Fruit fly (Drosophila melanogaster): ENCODE data around the gene Uch.

Uch gene

DNA sequence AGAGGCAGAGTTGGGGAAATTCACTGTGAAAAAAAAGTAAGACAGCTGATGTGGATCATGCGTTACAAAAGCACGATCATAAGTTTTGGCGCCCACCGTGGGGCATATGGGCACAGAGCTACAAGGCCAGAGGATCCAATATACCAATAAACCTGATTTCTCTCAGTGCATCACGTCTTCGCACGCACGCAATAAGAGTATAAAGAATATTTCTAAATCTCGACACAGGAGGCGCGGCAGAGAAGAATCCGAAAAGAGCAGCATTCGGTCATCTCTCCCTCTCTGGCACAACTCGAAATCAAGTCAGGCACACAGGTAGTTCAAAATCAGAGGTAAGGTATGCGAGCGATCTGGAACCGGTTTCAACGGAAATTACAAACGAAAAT lies 50.5 kb downstream of the Uch start (continued):
- TF ChIP-seq sens-2 (GFP tag; IDR thresholded peaks at IDR 0.05) (peak; percentile 94), Trl (optimal IDR thresholded peaks at IDR 0.05) (peak; percentile 35 to 38), Trl (GFP tag; optimal IDR thresholded peaks at IDR 0.05) (peak; percentile 81), ci (GFP tag; IDR thresholded peaks at IDR 0.05) (peak; percentile 96), slbo (GFP tag; IDR thresholded peaks at IDR 0.05) (peak; percentile 92), CG14965 (GFP tag; optimal IDR thresholded peaks at IDR 0.05; ENCODE audit: borderline replicate concordance) (peak; percentile 40), Rfx (GFP tag; IDR thresholded peaks at IDR 0.05) (peak; percentile 89), mirr (GFP tag; optimal IDR thresholded peaks at IDR 0.05) (no peak), zen2 (GFP tag; IDR thresholded peaks at IDR 0.05; ENCODE audit: partially characterized antibody) (no peak), CG7963 (GFP tag; IDR thresholded peaks at IDR 0.05; ENCODE audit: partially characterized antibody) (no peak), lmd (GFP tag; IDR thresholded peaks at IDR 0.05) (peak; percentile 92), CG15269 (tag; optimal IDR thresholded peaks at IDR 0.05) (peak; percentile 79), CG3995 (GFP tag; optimal IDR thresholded peaks at IDR 0.05) (peak; percentile 40), Hr78 (GFP tag; optimal IDR thresholded peaks at IDR 0.05) (peak in 1 of 2 experiments; percentile 51), Hr51 (GFP tag; optimal IDR thresholded peaks at IDR 0.05) (peak; percentile 78 to 92), CG33557 (GFP tag; optimal IDR thresholded peaks at IDR 0.05) (peak; percentile 87), dan (GFP tag; IDR thresholded peaks at IDR 0.05) (peak; percentile 96), seq (GFP tag; IDR thresholded peaks at IDR 0.05) (peak; percentile 84), hkb (optimal IDR thresholded peaks at IDR 0.05) (no peak), hkb (GFP tag; IDR thresholded peaks at IDR 0.05) (peak; percentile 91), corto (GFP tag; optimal IDR thresholded peaks at IDR 0.05) (peak; percentile 72), CG4730 (GFP tag; IDR thresholded peaks at IDR 0.05) (peak; percentile 86), CG10431 (GFP tag; optimal IDR thresholded peaks at IDR 0.05) (peak; percentile 74), vvl (GFP tag; IDR thresholded peaks at IDR 0.05) (peak; percentile 96), CG12744 (GFP tag; optimal IDR thresholded peaks at IDR 0.05) (peak; percentile 64), z (GFP tag; IDR thresholded peaks at IDR 0.05) (peak; percentile 79), otp (GFP tag; IDR thresholded peaks at IDR 0.05) (peak; percentile 96), CG31388 (GFP tag; optimal IDR thresholded peaks at IDR 0.05) (peak; percentile 59), prd (optimal IDR thresholded peaks at IDR 0.05) (no peak), prd (GFP tag; IDR thresholded peaks at IDR 0.05) (peak; percentile 98), ato (GFP tag; IDR thresholded peaks at IDR 0.05; ENCODE audit: partially characterized antibody) (no peak), B-H2 (GFP tag; optimal IDR thresholded peaks at IDR 0.05) (no peak), CG2199 (GFP tag; IDR thresholded peaks at IDR 0.05) (peak; percentile 95), CG30431 (GFP tag; optimal IDR thresholded peaks at IDR 0.05) (peak; percentile 95), onecut (GFP tag; IDR thresholded peaks at IDR 0.05) (peak; percentile 87), CG3065 (GFP tag; optimal IDR thresholded peaks at IDR 0.05) (peak; percentile 75), abd-A (tag; optimal IDR thresholded peaks at IDR 0.05) (peak; percentile 15), unc-4 (GFP tag; IDR thresholded peaks at IDR 0.05; ENCODE audit: partially characterized antibody) (no peak), Ets65A (GFP tag) (peak; percentile 99), CG32772 (GFP tag; IDR thresholded peaks at IDR 0.05) (peak; percentile 94), Atf6 (GFP tag; IDR thresholded peaks at IDR 0.05) (peak; percentile 84), CG34422 (GFP tag; IDR thresholded peaks at IDR 0.05) (peak; percentile 94), pita (GFP tag; optimal IDR thresholded peaks at IDR 0.05) (no peak), br (optimal IDR thresholded peaks at IDR 0.05) (no peak), Neu2 (GFP tag; optimal IDR thresholded peaks at IDR 0.05; ENCODE audit: borderline replicate concordance) (peak; percentile 84), CG6854 (GFP tag; optimal IDR thresholded peaks at IDR 0.05) (peak; percentile 62), Aef1 (GFP tag; IDR thresholded peaks at IDR 0.05) (peak; percentile 89), Atf-2 (GFP tag; optimal IDR thresholded peaks at IDR 0.05) (peak; percentile 82), gcm (GFP tag; optimal IDR thresholded peaks at IDR 0.05) (peak; percentile 82), HmgZ (tag; optimal IDR thresholded peaks at IDR 0.05) (peak; percentile 61), org-1 (GFP tag; optimal IDR thresholded peaks at IDR 0.05) (peak; percentile 90), CG8290 (GFP tag; optimal IDR thresholded peaks at IDR 0.05) (peak; percentile 88), CG8290 (tag; optimal IDR thresholded peaks at IDR 0.05) (peak; percentile 49 to 91)
